Worm (Caenorhabditis elegans): ENCODE measurements around the gene F31A3.5.
"Not testable (repeated sequence)": the region's sequence is repeated elsewhere in the genome, so short reads cannot be mapped to it uniquely, and the experiment has no call there.

- not testable (repeated sequence) for TF ChIP-seq dsc-1 (tag; optimal IDR thresholded peaks at IDR 0.05); alr-1 (tag; optimal IDR thresholded peaks at IDR 0.05; ENCODE audit: borderline replicate concordance); egl-27 (tag; optimal IDR thresholded peaks at IDR 0.05); nhr-76 (tag; optimal IDR thresholded peaks at IDR 0.05); unc-86 (tag; optimal IDR thresholded peaks at IDR 0.05); nhr-28 (tag; optimal IDR thresholded peaks at IDR 0.05); swsn-7 (tag; optimal IDR thresholded peaks at IDR 0.05); ces-1 (GFP tag; optimal IDR thresholded peaks at IDR 0.05); zag-1 (tag; optimal IDR thresholded peaks at IDR 0.05)
Measured at ce11 chrX:17548539-17548938, 14.9 kb downstream of the F31A3.5 start, which contains the start of gene hlh-29.
